Fruit fly (Drosophila melanogaster): ENCODE data around the gene RnrL.

Gene RnrL

DNA sequence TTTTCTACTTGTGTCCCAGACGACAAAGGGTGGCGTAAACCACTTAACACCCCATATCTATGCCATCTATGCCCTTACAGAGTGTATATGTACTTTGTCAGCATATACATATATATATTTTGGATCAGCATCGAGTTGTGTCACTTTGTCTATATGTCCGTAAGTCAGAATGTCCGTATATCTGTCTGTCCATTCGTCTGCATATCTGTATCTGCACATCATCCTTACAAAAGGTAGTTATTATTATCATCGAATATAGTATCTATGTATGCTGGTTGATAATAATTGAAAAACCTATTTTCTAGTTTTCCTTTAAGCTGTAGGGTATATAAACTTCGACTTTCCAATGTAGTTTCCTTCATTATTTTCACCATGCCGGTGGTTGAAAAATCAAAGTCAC is 23.4 kb upstream of the RnrL start (continued):
- TF ChIP-seq Oli (tag; optimal IDR thresholded peaks at IDR 0.05) (peak; percentile 25), CG4730 (GFP tag; IDR thresholded peaks at IDR 0.05) (0 out of 2 replicates have a peak, but pooled peaks have one; percentile 9), Ets65A (GFP tag) (peak; percentile 15), CG13424 (tag; optimal IDR thresholded peaks at IDR 0.05) (peak; percentile 30), Sox100B (GFP tag; optimal IDR thresholded peaks at IDR 0.05) (peak; percentile 6), nerfin-1 (tag; optimal IDR thresholded peaks at IDR 0.05) (peak; percentile 20)

DNA sequence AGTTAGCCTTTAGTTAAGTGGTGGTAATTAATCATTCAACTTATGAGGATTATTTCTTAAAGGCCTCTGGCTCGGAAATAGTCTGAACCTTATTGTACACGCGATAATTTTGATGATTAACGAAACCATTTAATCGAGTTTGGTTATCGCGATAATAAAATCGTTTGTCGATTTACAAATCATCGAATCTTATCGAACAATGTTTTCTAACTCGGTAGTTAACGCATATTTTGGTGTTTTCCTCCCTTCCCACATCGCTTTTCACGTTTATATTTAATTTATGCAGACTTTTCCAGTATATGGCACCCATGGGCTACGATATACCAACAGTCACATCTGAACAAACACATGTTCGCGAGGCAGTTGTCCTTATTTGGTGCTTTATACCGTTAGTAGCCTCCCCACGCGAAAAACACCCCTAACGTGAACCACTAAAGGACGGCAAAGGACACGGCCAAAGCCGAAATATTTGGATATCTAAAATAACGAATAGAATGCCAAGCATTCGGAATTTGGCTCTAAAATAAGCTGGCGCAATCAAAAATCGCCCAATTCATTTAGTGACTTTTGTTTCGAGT is 16.4 kb upstream of the RnrL start, which contains the start of gene Frmd5:
TSS of gene Frmd5 (plus strand) at position 414 of the 578 bp plus-strand sequence.
- TF ChIP-seq CG8944 (GFP tag; optimal IDR thresholded peaks at IDR 0.05) (no peak), Sry-δ (GFP tag; optimal IDR thresholded peaks at IDR 0.05) (no peak), dysf (GFP tag; IDR thresholded peaks at IDR 0.05) (no peak), Opbp (GFP tag; IDR thresholded peaks at IDR 0.05; ENCODE audit: partially characterized antibody) (peak; percentile 67; the same call in 2 of the 3 replicates), CG15514 (GFP tag; optimal IDR thresholded peaks at IDR 0.05) (peak; percentile 74), CG6254 (GFP tag; optimal IDR thresholded peaks at IDR 0.05) (no peak), Mad (GFP tag; optimal IDR thresholded peaks at IDR 0.05) (no peak), CG18764 (GFP tag; optimal IDR thresholded peaks at IDR 0.05) (no peak), seq (GFP tag; IDR thresholded peaks at IDR 0.05) (peak; percentile 11; the same call in 1 of the 2 replicates), Hr3 (GFP tag; optimal IDR thresholded peaks at IDR 0.05) (no peak), jigr1 (GFP tag; IDR thresholded peaks at IDR 0.05) (no peak), wek (GFP tag; optimal IDR thresholded peaks at IDR 0.05) (peak; percentile 91), Ptx1 (GFP tag; IDR thresholded peaks at IDR 0.05) (no peak), so (GFP tag; IDR thresholded peaks at IDR 0.05) (no peak), ham (GFP tag; IDR thresholded peaks at IDR 0.05) (no peak), sna (GFP tag; IDR thresholded peaks at IDR 0.05; ENCODE audit: partially characterized antibody) (peak; percentile 44; the same call in 1 of the 2 replicates), NFAT (GFP tag; IDR thresholded peaks at IDR 0.05) (no peak), Sry-β (GFP tag; optimal IDR thresholded peaks at IDR 0.05) (no peak), Med (GFP tag) (peak; percentile 23), CG10209 (GFP tag; optimal IDR thresholded peaks at IDR 0.05) (no peak), hth (optimal IDR thresholded peaks at IDR 0.05) (no peak), dimm (GFP tag; IDR thresholded peaks at IDR 0.05) (no peak), CG4328 (GFP tag; optimal IDR thresholded peaks at IDR 0.05) (no peak), Lhr (GFP tag; optimal IDR thresholded peaks at IDR 0.05) (no peak), lov (optimal IDR thresholded peaks at IDR 0.05) (no peak), lov (GFP tag; IDR thresholded peaks at IDR 0.05) (no peak), Dref (GFP tag; IDR thresholded peaks at IDR 0.05) (peak; percentile 34), Hmr (GFP tag; optimal IDR thresholded peaks at IDR 0.05) (no peak), fd64A (GFP tag; optimal IDR thresholded peaks at IDR 0.05) (no peak), Neu2 (GFP tag; optimal IDR thresholded peaks at IDR 0.05; ENCODE audit: borderline replicate concordance) (peak; percentile 62), bab2 (GFP tag; optimal IDR thresholded peaks at IDR 0.05) (no peak), CG12391 (tag; optimal IDR thresholded peaks at IDR 0.05) (no peak), knrl (GFP tag; IDR thresholded peaks at IDR 0.05; ENCODE audit: partially characterized antibody) (0 out of 3 replicates have a peak, but pooled peaks have one; percentile 25), crol (GFP tag; IDR thresholded peaks at IDR 0.05) (no peak), CG3726 (GFP tag; IDR thresholded peaks at IDR 0.05) (no peak), pfk (GFP tag; optimal IDR thresholded peaks at IDR 0.05) (no peak), her (GFP tag; optimal IDR thresholded peaks at IDR 0.05) (no peak), CG31224 (GFP tag; IDR thresholded peaks at IDR 0.05) (no peak), bbx (GFP tag; IDR thresholded peaks at IDR 0.05; ENCODE audit: partially characterized antibody) (peak; percentile 37; the same call in 1 of the 2 replicates), CG7357 (GFP tag; IDR thresholded peaks at IDR 0.05) (no peak), odd (GFP tag; optimal IDR thresholded peaks at IDR 0.05) (no peak), CG1647 (GFP tag; optimal IDR thresholded peaks at IDR 0.05) (no peak), CG13287 (GFP tag; IDR thresholded peaks at IDR 0.05; ENCODE audit: partially characterized antibody) (peak; percentile 62)

Data from whole organism, embryonic.